In genomic region chr3L:8154544-8154943, dm6 we compare ENCODE assay signal across 4 fruit fly cellular contexts.
TF ChIP-seq lines count a peak whose summit lies in the region.

No protein-coding gene starts in this region.

- no peak for TF ChIP-seq CTCF in whole organism, embryonic (GFP tag; optimal IDR thresholded peaks at IDR 0.05; lab: Kevin White, UChicago)

TF ChIP-seq in whole organism, adult, 20 proteins besides CTCF, POLR2A, EP300 and RAD21:
- peak; percentile 76 for TF ChIP-seq tj (GFP tag; optimal IDR thresholded peaks at IDR 0.05; lab: Kevin White, UChicago)
- no peak for TF ChIP-seq CG5204 (GFP tag; optimal IDR thresholded peaks at IDR 0.05; lab: Kevin White, UChicago)
TF ChIP-seq in whole organism, adult: peak in this region for 1.

TF ChIP-seq in whole organism, embryonic, 481 proteins besides CTCF, POLR2A, EP300 and RAD21:
- peak; percentile 62 for TF ChIP-seq nom (GFP tag; optimal IDR thresholded peaks at IDR 0.05; lab: Kevin White, UChicago)
- TF ChIP-seq Hr51 (GFP tag; optimal IDR thresholded peaks at IDR 0.05; lab: Kevin White, UChicago): no peak

TF ChIP-seq in whole organism, prepupa, 60 proteins besides CTCF, POLR2A, EP300 and RAD21:
- TF ChIP-seq Eip78C (GFP tag; lab: Kevin White, UChicago) (peak; percentile 18), CG6276 (GFP tag; optimal IDR thresholded peaks at IDR 0.05; lab: Kevin White, UChicago) (no peak), dac (GFP tag; optimal IDR thresholded peaks at IDR 0.05; lab: Kevin White, UChicago) (no peak), CG7368 (GFP tag; optimal IDR thresholded peaks at IDR 0.05; lab: Kevin White, UChicago) (no peak), CG15336 (GFP tag; IDR thresholded peaks at IDR 0.05; lab: Robert Waterston, UW) (peak; percentile 37; the same call in 1 of the 2 replicates), CG10669 (GFP tag; optimal IDR thresholded peaks at IDR 0.05; lab: Kevin White, UChicago) (peak; percentile 9), CG9139 (GFP tag; optimal IDR thresholded peaks at IDR 0.05; lab: Kevin White, UChicago) (peak; percentile 36), spab (GFP tag; optimal IDR thresholded peaks at IDR 0.05; lab: Kevin White, UChicago) (peak; percentile 18), CG6808 (GFP tag; optimal IDR thresholded peaks at IDR 0.05; lab: Kevin White, UChicago) (peak; percentile 41), CG8319 (GFP tag; optimal IDR thresholded peaks at IDR 0.05; lab: Kevin White, UChicago) (no peak), ss (GFP tag; optimal IDR thresholded peaks at IDR 0.05; lab: Kevin White, UChicago) (peak in 1 of 2 experiments; percentile 36), CG8632 (GFP tag; optimal IDR thresholded peaks at IDR 0.05; lab: Kevin White, UChicago) (peak; percentile 10)

TF ChIP-seq in whole organism, pupa, 21 proteins besides CTCF, POLR2A, EP300 and RAD21:
- TF ChIP-seq CG4496 (GFP tag; IDR thresholded peaks at IDR 0.05; lab: Robert Waterston, UW): 0 out of 3 replicates have a peak, but pooled peaks have one; percentile 28
- no peak for TF ChIP-seq CG32121 (GFP tag; IDR thresholded peaks at IDR 0.05; lab: Robert Waterston, UW)
- TF ChIP-seq CG14655 (GFP tag; optimal IDR thresholded peaks at IDR 0.05; lab: Kevin White, UChicago): no peak
- peak; percentile 19 for TF ChIP-seq CG13204 (GFP tag; optimal IDR thresholded peaks at IDR 0.05; lab: Kevin White, UChicago)
- TF ChIP-seq Pif1A (GFP tag; optimal IDR thresholded peaks at IDR 0.05; lab: Kevin White, UChicago): no peak
- TF ChIP-seq CG15710 (tag; optimal IDR thresholded peaks at IDR 0.05; lab: Kevin White, UChicago): no peak
- no peak for TF ChIP-seq CG10348 (GFP tag; IDR thresholded peaks at IDR 0.05; lab: Robert Waterston, UW)
- no peak for TF ChIP-seq Ets98B (GFP tag; IDR thresholded peaks at IDR 0.05; lab: Robert Waterston, UW)
TF ChIP-seq in whole organism, pupa: peak in this region for 2.
